Worm (Caenorhabditis elegans): Measurements from ENCODE around the gene coq-3.

The coq-3 gene

ce11 chrIV:14800931-14801330, 4.8 kb upstream of the coq-3 start:
- TF ChIP-seq tbx-37 (GFP tag; conservative IDR thresholded peaks at IDR 0.05) (no peak), tbx-11 (GFP tag; IDR thresholded peaks at IDR 0.05) (no peak), pes-1 (GFP tag; IDR thresholded peaks at IDR 0.05) (no peak), flt-1 (GFP tag; IDR thresholded peaks at IDR 0.05) (no peak), hmg-4 (GFP tag; optimal IDR thresholded peaks at IDR 0.05) (no peak), ets-7 (tag; optimal IDR thresholded peaks at IDR 0.05) (no peak), ceh-13 (GFP tag; optimal IDR thresholded peaks at IDR 0.05) (no peak), sea-1 (GFP tag; conservative IDR thresholded peaks at IDR 0.05) (no peak), ama-1 (optimal IDR thresholded peaks at IDR 0.05) (no peak), tra-4 (tag; optimal IDR thresholded peaks at IDR 0.05) (no peak), hnd-1 (tag; optimal IDR thresholded peaks at IDR 0.05) (no peak), hmbx-1 (tag; optimal IDR thresholded peaks at IDR 0.05) (no peak), F13C5.2 (tag; optimal IDR thresholded peaks at IDR 0.05) (no peak), B0310.2 (tag; optimal IDR thresholded peaks at IDR 0.05) (no peak), scrt-1 (GFP tag; IDR thresholded peaks at IDR 0.05) (no peak), aly-1 (tag; optimal IDR thresholded peaks at IDR 0.05) (no peak)

- no peak for TF ChIP-seq flt-1 (GFP tag; IDR thresholded peaks at IDR 0.05)
- no peak for TF ChIP-seq tbx-37 (GFP tag; conservative IDR thresholded peaks at IDR 0.05)
- no peak for TF ChIP-seq hmg-4 (GFP tag; optimal IDR thresholded peaks at IDR 0.05)
- no peak for TF ChIP-seq B0310.2 (tag; optimal IDR thresholded peaks at IDR 0.05)
- TF ChIP-seq ama-1 (optimal IDR thresholded peaks at IDR 0.05) = no peak
- no peak for TF ChIP-seq hnd-1 (tag; optimal IDR thresholded peaks at IDR 0.05)
- TF ChIP-seq ceh-36 (tag; optimal IDR thresholded peaks at IDR 0.05) = no peak
- TF ChIP-seq scrt-1 (GFP tag; IDR thresholded peaks at IDR 0.05) = no peak
- TF ChIP-seq ceh-13 (GFP tag; optimal IDR thresholded peaks at IDR 0.05) = no peak
- no peak for TF ChIP-seq aly-1 (tag; optimal IDR thresholded peaks at IDR 0.05)
- no peak for TF ChIP-seq tbx-11 (GFP tag; IDR thresholded peaks at IDR 0.05)
- TF ChIP-seq ets-7 (tag; optimal IDR thresholded peaks at IDR 0.05) = no peak
- TF ChIP-seq F13C5.2 (tag; optimal IDR thresholded peaks at IDR 0.05) = no peak
- no peak for TF ChIP-seq hmbx-1 (tag; optimal IDR thresholded peaks at IDR 0.05)
- TF ChIP-seq pes-1 (GFP tag; IDR thresholded peaks at IDR 0.05) = no peak
Observed at ce11 chrIV:14799186-14799585, 3.1 kb upstream of the coq-3 start, which contains the start of gene Y57G11C.14. Gene Y57G11C.14, plus strand, starts transcription at chrIV:14799311.

- no peak for TF ChIP-seq tra-4 (tag; optimal IDR thresholded peaks at IDR 0.05)
Observed at ce11 chrIV:14797849-14798248, 1.7 kb upstream of the coq-3 start, which contains the start of gene arl-8. Gene arl-8, plus strand, starts transcription at chrIV:14798149.

ce11 chrIV:14797354-14797753, 1.2 kb upstream of the coq-3 start, which contains the start of the genes Y57G11C.1147 and nuo-3:
Gene Y57G11C.1147, minus strand, starts transcription at chrIV:14797514.
Gene nuo-3, minus strand, starts transcription at chrIV:14797544.
- no peak for TF ChIP-seq tbx-11 (GFP tag; IDR thresholded peaks at IDR 0.05)
- no peak for TF ChIP-seq ceh-36 (tag; optimal IDR thresholded peaks at IDR 0.05)
- no peak for TF ChIP-seq B0310.2 (tag; optimal IDR thresholded peaks at IDR 0.05)
- TF ChIP-seq ceh-13 (GFP tag; optimal IDR thresholded peaks at IDR 0.05) = no peak
- no peak for TF ChIP-seq ets-7 (tag; optimal IDR thresholded peaks at IDR 0.05)
- TF ChIP-seq scrt-1 (GFP tag; IDR thresholded peaks at IDR 0.05) = no peak
- no peak for TF ChIP-seq ama-1 (optimal IDR thresholded peaks at IDR 0.05)
- TF ChIP-seq aly-1 (tag; optimal IDR thresholded peaks at IDR 0.05) = no peak
- no peak for TF ChIP-seq hmg-4 (GFP tag; optimal IDR thresholded peaks at IDR 0.05)
- no peak for TF ChIP-seq tra-4 (tag; optimal IDR thresholded peaks at IDR 0.05)
- TF ChIP-seq flt-1 (GFP tag; IDR thresholded peaks at IDR 0.05) = no peak
- no peak for TF ChIP-seq hmbx-1 (tag; optimal IDR thresholded peaks at IDR 0.05)

- TF ChIP-seq hnd-1 (tag; optimal IDR thresholded peaks at IDR 0.05) = no peak
- TF ChIP-seq sea-1 (GFP tag; conservative IDR thresholded peaks at IDR 0.05) = no peak
- no peak for TF ChIP-seq B0310.2 (tag; optimal IDR thresholded peaks at IDR 0.05)
- peak; percentile 16 for TF ChIP-seq hmg-4 (GFP tag; optimal IDR thresholded peaks at IDR 0.05)
- TF ChIP-seq tbx-11 (GFP tag; IDR thresholded peaks at IDR 0.05) = no peak
- TF ChIP-seq pes-1 (GFP tag; IDR thresholded peaks at IDR 0.05) = no peak
- no peak for TF ChIP-seq scrt-1 (GFP tag; IDR thresholded peaks at IDR 0.05)
- no peak for TF ChIP-seq ets-7 (tag; optimal IDR thresholded peaks at IDR 0.05)
- TF ChIP-seq flt-1 (GFP tag; IDR thresholded peaks at IDR 0.05) = no peak
Observed at ce11 chrIV:14793900-14794624, 2.1 kb downstream of the coq-3 start.

ce11 chrIV:14792602-14793232, 3.4 kb downstream of the coq-3 start, which contains the start of gene gdi-1:
Gene gdi-1, minus strand, starts transcription at chrIV:14792887.
- TF ChIP-seq F13C5.2 (tag; optimal IDR thresholded peaks at IDR 0.05) = no peak
- no peak for TF ChIP-seq flt-1 (GFP tag; IDR thresholded peaks at IDR 0.05)
- no peak for TF ChIP-seq hmg-4 (GFP tag; optimal IDR thresholded peaks at IDR 0.05)
- no peak for TF ChIP-seq ceh-13 (GFP tag; optimal IDR thresholded peaks at IDR 0.05)
- no peak for TF ChIP-seq tra-4 (tag; optimal IDR thresholded peaks at IDR 0.05)
- TF ChIP-seq pes-1 (GFP tag; IDR thresholded peaks at IDR 0.05) = no peak
- TF ChIP-seq tbx-11 (GFP tag; IDR thresholded peaks at IDR 0.05) = no peak
- TF ChIP-seq B0310.2 (tag; optimal IDR thresholded peaks at IDR 0.05) = no peak
- no peak for TF ChIP-seq hmbx-1 (tag; optimal IDR thresholded peaks at IDR 0.05)

ce11 chrIV:14790579-14790978, 5.5 kb downstream of the coq-3 start:
- TF ChIP-seq hnd-1 (tag; optimal IDR thresholded peaks at IDR 0.05) (no peak), scrt-1 (GFP tag; IDR thresholded peaks at IDR 0.05) (no peak), flt-1 (GFP tag; IDR thresholded peaks at IDR 0.05) (no peak), aly-1 (tag; optimal IDR thresholded peaks at IDR 0.05) (no peak), ets-7 (tag; optimal IDR thresholded peaks at IDR 0.05) (no peak), sea-1 (GFP tag; conservative IDR thresholded peaks at IDR 0.05) (no peak), tra-4 (tag; optimal IDR thresholded peaks at IDR 0.05) (no peak), hmg-4 (GFP tag; optimal IDR thresholded peaks at IDR 0.05) (no peak), ceh-13 (GFP tag; optimal IDR thresholded peaks at IDR 0.05) (no peak), B0310.2 (tag; optimal IDR thresholded peaks at IDR 0.05) (no peak), ama-1 (optimal IDR thresholded peaks at IDR 0.05) (no peak), tbx-11 (GFP tag; IDR thresholded peaks at IDR 0.05) (no peak), hmbx-1 (tag; optimal IDR thresholded peaks at IDR 0.05) (no peak), F13C5.2 (tag; optimal IDR thresholded peaks at IDR 0.05) (no peak), tbx-37 (GFP tag; conservative IDR thresholded peaks at IDR 0.05) (no peak)
